Fruit fly (Drosophila melanogaster) whole organism, prepupa: ENCODE data around the gene Naa80.

Experiments used
- CG10669 ChIP-seq: fragments of 200-800 bp; sonication (Bioruptor generic); optimal IDR thresholded peaks from 3 replicates; lab custom pipeline; 2018; ENCODE audit warnings: missing biosample characterization, mild to moderate bottlenecking, missing genetic modification characterization, moderate library complexity
- CG1621 ChIP-seq: fragments of 200-800 bp; sonication (Bioruptor generic); optimal IDR thresholded peaks from 3 replicates; lab custom pipeline; 2018; ENCODE audit warnings: missing biosample characterization, mild to moderate bottlenecking, missing genetic modification characterization
- CG16779 ChIP-seq: fragments of 200-800 bp; sonication (Bioruptor generic); optimal IDR thresholded peaks from 3 replicates; lab custom pipeline; 2017; ENCODE audit warnings: missing biosample characterization, mild to moderate bottlenecking, missing genetic modification characterization
- CG3919 ChIP-seq: fragments of 200-800 bp; sonication (Bioruptor generic); optimal IDR thresholded peaks from 3 replicates; lab custom pipeline; 2016; ENCODE audit warnings: missing biosample characterization, missing genetic modification characterization
- Hr39 ChIP-seq: fragments of 200-800 bp; sonication (Bioruptor generic); optimal IDR thresholded peaks from 2 replicates; lab custom pipeline; 2016; ENCODE audit warnings: missing biosample characterization, missing genetic modification characterization
- OdsH ChIP-seq: fragments of 200-800 bp; sonication (Bioruptor generic); optimal IDR thresholded peaks from 3 replicates; lab custom pipeline; 2016; ENCODE audit warnings: missing biosample characterization, missing genetic modification characterization
- eg ChIP-seq: fragments of 200-800 bp; sonication (Bioruptor generic); IDR thresholded peaks from 3 replicates; pipeline ENCODE4 v1.3.6; 2022; ENCODE audit warnings: missing biosample characterization, missing genetic modification characterization

dm6 chr3R:9784341-9785062 lies 16.9 kb downstream of the Naa80 start, which contains the start of the genes MtnA and CG8500:
- TF ChIP-seq OdsH (GFP tag; lab: Kevin White, UChicago) (no peak), CG10669 (no peak), eg (GFP tag; lab: Robert Waterston, UW) (no peak), CG1621 (tag; lab: Kevin White, UChicago) (no peak), CG3919 (no peak), CG16779 (tag; lab: Kevin White, UChicago) (no peak), Hr39 (no peak)
